Worm (Caenorhabditis elegans): ENCODE measurements around the gene git-1.
A peak's percentile ranks its signal among the peaks of the same experiment; 100 is the strongest.

Gene git-1

DNA sequence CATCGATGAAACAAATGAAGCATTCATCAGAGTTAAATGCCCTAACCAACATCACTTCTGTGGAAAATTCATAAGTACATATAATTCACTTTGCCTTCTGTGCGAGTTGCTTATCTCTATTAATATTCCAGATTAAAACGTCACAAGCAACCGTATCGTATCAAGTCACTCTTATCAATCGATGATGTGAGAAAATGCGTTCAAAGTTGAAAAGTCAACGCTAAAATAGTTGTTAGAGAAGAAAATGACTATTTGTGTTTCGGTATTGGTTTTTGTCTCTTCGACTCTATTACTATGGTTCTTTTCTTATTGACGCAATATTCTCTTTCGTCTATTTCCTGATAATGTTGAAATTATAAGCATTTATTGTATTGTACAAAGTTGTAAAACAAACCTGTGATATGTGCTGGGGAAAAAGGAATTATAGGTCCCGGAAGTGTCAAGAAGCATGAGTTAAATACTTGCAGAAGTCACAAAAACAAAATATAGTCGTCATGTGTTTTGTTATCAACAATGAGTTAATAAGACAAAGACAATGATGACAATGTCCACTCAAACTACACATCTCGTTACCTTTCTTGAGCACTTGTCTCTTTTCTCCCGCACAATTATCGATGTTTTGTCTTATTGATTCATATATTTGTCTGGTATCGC lies 7.6 kb downstream of the git-1 start:
- no peak for TF ChIP-seq die-1 (tag; optimal IDR thresholded peaks at IDR 0.05)
- TF ChIP-seq attf-3 (GFP tag; conservative IDR thresholded peaks at IDR 0.05): no peak
- no peak for TF ChIP-seq Y53F4B.3 (GFP tag; IDR thresholded peaks at IDR 0.05)
- TF ChIP-seq aptf-3 (GFP tag; IDR thresholded peaks at IDR 0.05): no peak
- TF ChIP-seq aptf-2 (GFP tag; conservative IDR thresholded peaks at IDR 0.05): no peak
- TF ChIP-seq chd-7 (tag; optimal IDR thresholded peaks at IDR 0.05): no peak
- peak; percentile 35 for TF ChIP-seq unc-62 (GFP tag; optimal IDR thresholded peaks at IDR 0.05)
- TF ChIP-seq snpc-1.1 (tag; optimal IDR thresholded peaks at IDR 0.05; ENCODE audit: insufficient read depth): no peak
- TF ChIP-seq ztf-26 (tag; optimal IDR thresholded peaks at IDR 0.05): no peak
- TF ChIP-seq nhr-80 (tag; optimal IDR thresholded peaks at IDR 0.05): peak; percentile 53
- no peak for TF ChIP-seq tbx-9 (tag; optimal IDR thresholded peaks at IDR 0.05; ENCODE audit: borderline replicate concordance)
- TF ChIP-seq atf-7 (tag; optimal IDR thresholded peaks at IDR 0.05): no peak
- TF ChIP-seq ZK185.1 (tag; optimal IDR thresholded peaks at IDR 0.05; ENCODE audit: poor library complexity, severe bottlenecking): peak; percentile 1
- TF ChIP-seq ceh-40 (GFP tag; IDR thresholded peaks at IDR 0.05): no peak
- no peak for TF ChIP-seq nhr-27 (tag; optimal IDR thresholded peaks at IDR 0.05)
- TF ChIP-seq athp-1 (tag; optimal IDR thresholded peaks at IDR 0.05): no peak
- TF ChIP-seq cebp-1 (GFP tag; IDR thresholded peaks at IDR 0.05): no peak
- TF ChIP-seq cebp-1 (tag; optimal IDR thresholded peaks at IDR 0.05): peak; percentile 16
- no peak for TF ChIP-seq pbrm-1 (GFP tag; IDR thresholded peaks at IDR 0.05)
- no peak for TF ChIP-seq F22D6.2 (tag; optimal IDR thresholded peaks at IDR 0.05)
- no peak for TF ChIP-seq hsf-1 (GFP tag; IDR thresholded peaks at IDR 0.05)
- TF ChIP-seq ceh-58 (GFP tag; IDR thresholded peaks at IDR 0.05): no peak

ce11 chrX:10533447-10533846 lies 8.7 kb downstream of the git-1 start, which contains the start of gene glo-3:
Gene glo-3 (plus strand): TSS chrX:10533699.
- TF ChIP-seq rpc-1 (optimal IDR thresholded peaks at IDR 0.05): no peak
- TF ChIP-seq rpc-1 (tag; optimal IDR thresholded peaks at IDR 0.05): no peak
- TF ChIP-seq F33H1.4 (GFP tag; IDR thresholded peaks at IDR 0.05): no peak
- TF ChIP-seq nhr-80 (tag; optimal IDR thresholded peaks at IDR 0.05): peak; percentile 47
- no peak for TF ChIP-seq ccch-3 (GFP tag; optimal IDR thresholded peaks at IDR 0.05)
- no peak for TF ChIP-seq F23B12.7 (tag; optimal IDR thresholded peaks at IDR 0.05; ENCODE audit: insufficient read depth)
- no peak for TF ChIP-seq nfya-2 (GFP tag; IDR thresholded peaks at IDR 0.05)
- TF ChIP-seq egrh-3 (GFP tag; IDR thresholded peaks at IDR 0.05): no peak
- no peak for TF ChIP-seq C06A6.2 (GFP tag; conservative IDR thresholded peaks at IDR 0.05)
- no peak for TF ChIP-seq ekl-4 (GFP tag; IDR thresholded peaks at IDR 0.05)

ce11 chrX:10534625-10535244 lies 10.0 kb downstream of the git-1 start:
- TF ChIP-seq nhr-80 (tag; optimal IDR thresholded peaks at IDR 0.05) (peak; percentile 62), ccch-3 (GFP tag; optimal IDR thresholded peaks at IDR 0.05) (no peak), tbp1 (GFP tag; optimal IDR thresholded peaks at IDR 0.05) (no peak), C17E4.6 (GFP tag; IDR thresholded peaks at IDR 0.05) (no peak), ztf-6 (GFP tag; IDR thresholded peaks at IDR 0.05) (no peak), K12H6.12 (tag; optimal IDR thresholded peaks at IDR 0.05) (no peak), lag-1 (GFP tag; IDR thresholded peaks at IDR 0.05) (no peak)
